Fruit fly (Drosophila melanogaster) whole organism, embryonic: Measurements from ENCODE around the gene RpS14a.

Experiments
- BEAF-32 ChIP-seq: fragments of 200-800 bp; sonication (Bioruptor generic); optimal IDR thresholded peaks from 3 replicates; lab custom pipeline; 2017; ENCODE audit warnings: missing biosample characterization, missing genetic modification characterization, mild to moderate bottlenecking, moderate library complexity, missing genetic modification reagents
- CG11504 ChIP-seq: fragments of 200-800 bp; sonication (Bioruptor generic); optimal IDR thresholded peaks from 3 replicates; lab custom pipeline; 2019; ENCODE audit warnings: missing biosample characterization, mild to moderate bottlenecking, missing genetic modification characterization, moderate library complexity
- CG12155 ChIP-seq: fragments of 200-800 bp; sonication (Bioruptor generic); optimal IDR thresholded peaks from 3 replicates; lab custom pipeline; 2016; ENCODE audit warnings: missing biosample characterization, missing genetic modification characterization
- CG13296 ChIP-seq: fragments of 200-800 bp; sonication (Bioruptor generic); optimal IDR thresholded peaks from 3 replicates; lab custom pipeline; 2018; ENCODE audit warnings: missing biosample characterization, mild to moderate bottlenecking, missing genetic modification characterization
- CG17186 ChIP-seq: fragments of 200-800 bp; sonication (Bioruptor generic); optimal IDR thresholded peaks from 3 replicates; lab custom pipeline; 2017; ENCODE audit warnings: missing biosample characterization, missing genetic modification reagents, missing genetic modification characterization
- CG17328 ChIP-seq: fragments of 200-800 bp; sonication (Bioruptor generic); IDR thresholded peaks from 2 replicates; pipeline ENCODE4 v1.3.6; 2022; ENCODE audit warnings: missing biosample characterization, missing genetic modification characterization
- CG17802 ChIP-seq: fragments of 200-800 bp; sonication (Bioruptor generic); optimal IDR thresholded peaks from 2 replicates; lab custom pipeline; 2018; ENCODE audit warnings: missing biosample characterization, mild to moderate bottlenecking, missing genetic modification characterization, moderate library complexity
- CG18011 ChIP-seq: fragments of 200-800 bp; sonication (Bioruptor generic); optimal IDR thresholded peaks from 2 replicates; lab custom pipeline; 2017; ENCODE audit warnings: missing biosample characterization, missing genetic modification characterization, mild to moderate bottlenecking, moderate library complexity, missing genotype
- CG1832 ChIP-seq: fragments of 200-800 bp; sonication (Bioruptor generic); optimal IDR thresholded peaks from 2 replicates; lab custom pipeline; 2017; ENCODE audit warnings: missing biosample characterization, mild to moderate bottlenecking, missing genetic modification characterization, inconsistent platforms
- CG2712 ChIP-seq: fragments of 200-800 bp; optimal IDR thresholded peaks from 3 replicates; lab custom pipeline; 2019; ENCODE audit warnings: missing biosample characterization, mild to moderate bottlenecking, missing genetic modification characterization, moderate library complexity
- CG31224 ChIP-seq: fragments of 200-800 bp; sonication (Bioruptor generic); IDR thresholded peaks from 2 replicates; pipeline ENCODE4 v1.3.6; 2022; ENCODE audit warnings: missing biosample characterization, missing genetic modification characterization
- CG31365 ChIP-seq: fragments of 200-800 bp; sonication (Bioruptor generic); optimal IDR thresholded peaks from 2 replicates; lab custom pipeline; 2018; ENCODE audit warnings: missing biosample characterization, mild to moderate bottlenecking, missing genetic modification characterization
- CG34376 ChIP-seq: fragments of 200-800 bp; sonication (Bioruptor generic); optimal IDR thresholded peaks from 2 replicates; lab custom pipeline; 2018; ENCODE audit warnings: missing biosample characterization, mild to moderate bottlenecking, missing genetic modification characterization
- CG4360 ChIP-seq: fragments of 200-800 bp; sonication (Bioruptor generic); IDR thresholded peaks from 2 replicates; pipeline ENCODE4 v1.3.6; 2022; ENCODE audit warnings: missing biosample characterization, missing genetic modification characterization
- CG4707 ChIP-seq: fragments of 200-800 bp; sonication (Bioruptor generic); optimal IDR thresholded peaks from 2 replicates; lab custom pipeline; 2018; ENCODE audit warnings: missing biosample characterization, mild to moderate bottlenecking, missing genetic modification characterization, moderate library complexity
- CG6654 ChIP-seq: fragments of 200-800 bp; sonication (Bioruptor generic); optimal IDR thresholded peaks from 2 replicates; lab custom pipeline; 2017; ENCODE audit warnings: missing biosample characterization, mild to moderate bottlenecking, missing genetic modification characterization
- CG7987 ChIP-seq: fragments of 200-800 bp; sonication (Bioruptor generic); optimal IDR thresholded peaks from 2 replicates; lab custom pipeline; 2018; ENCODE audit warnings: missing biosample characterization, mild to moderate bottlenecking, missing genetic modification characterization, moderate library complexity
- CG9727 ChIP-seq: fragments of 200-800 bp; sonication (Bioruptor generic); optimal IDR thresholded peaks from 3 replicates; lab custom pipeline; 2017; ENCODE audit warnings: missing biosample characterization, mild to moderate bottlenecking, missing genetic modification characterization
- CG9797 ChIP-seq: fragments of 200-800 bp; sonication (Bioruptor generic); optimal IDR thresholded peaks from 3 replicates; lab custom pipeline; 2018; ENCODE audit warnings: missing biosample characterization, mild to moderate bottlenecking, missing genetic modification characterization
- CG9817 ChIP-seq: fragments of 200-800 bp; sonication (Bioruptor generic); optimal IDR thresholded peaks from 2 replicates; lab custom pipeline; 2018; ENCODE audit warnings: missing biosample characterization, mild to moderate bottlenecking, missing genetic modification characterization, moderate library complexity
- Dll ChIP-seq: fragments of 200-800 bp; sonication (Bioruptor generic); IDR thresholded peaks from 4 replicates; pipeline ENCODE4 v1.3.6; 2022; ENCODE audit warnings: missing biosample characterization, missing genetic modification characterization; ENCODE audit not compliant: partially characterized antibody
- Doc3 ChIP-seq: fragments of 200-800 bp; sonication (Bioruptor generic); IDR thresholded peaks from 3 replicates; pipeline ENCODE4 v1.3.6; 2022; ENCODE audit warnings: missing biosample characterization, missing genetic modification characterization; ENCODE audit not compliant: partially characterized antibody
- Gsc ChIP-seq: fragments of 200-800 bp; sonication (Bioruptor generic); IDR thresholded peaks from 2 replicates; pipeline ENCODE4 v1.3.6; 2022; ENCODE audit warnings: missing biosample characterization, missing genetic modification characterization
- H15 ChIP-seq: fragments of 200-800 bp; sonication (Bioruptor generic); IDR thresholded peaks from 3 replicates; pipeline ENCODE4 v1.3.6; 2022; ENCODE audit warnings: missing biosample characterization, missing genetic modification characterization
- H2.0 ChIP-seq: fragments of 200-800 bp; sonication (Bioruptor generic); IDR thresholded peaks from 2 replicates; pipeline ENCODE4 v1.3.6; 2022; ENCODE audit warnings: missing biosample characterization, missing genetic modification characterization
- Hr51 ChIP-seq, 2 experiments: fragments of 200-800 bp; sonication (Bioruptor generic); optimal IDR thresholded peaks; 2 replicates in 1 of 2; 3 replicates in 1 of 2; lab custom pipeline; 2016 to 2018; ENCODE audit warnings: missing biosample characterization in 2 of 2, missing genetic modification characterization in 2 of 2, mild to moderate bottlenecking in 1 of 2, moderate library complexity in 1 of 2
- MBD-R2 ChIP-seq: fragments of 200-800 bp; sonication (Bioruptor generic); IDR thresholded peaks from 2 replicates; pipeline ENCODE4 v1.3.6; 2022; ENCODE audit warnings: missing biosample characterization, missing genetic modification characterization
- Med ChIP-seq: fragments of 200-800 bp; sonication (Bioruptor generic); peaks from one replicate; lab custom pipeline; 2016; ENCODE audit warnings: missing biosample characterization, missing genetic modification characterization, mild to moderate bottlenecking, inconsistent platforms, moderate library complexity
- NfI ChIP-seq: fragments of 200-800 bp; sonication (Bioruptor generic); optimal IDR thresholded peaks from 3 replicates; lab custom pipeline; 2018; ENCODE audit warnings: missing biosample characterization, mild to moderate bottlenecking, missing genetic modification characterization, moderate library complexity
- Stat92E ChIP-seq, 3 experiments: fragments of >200 bp in 2 of 3; fragments of 200-800 bp in 1 of 3; sonication (Bioruptor generic) in 1 of 3; optimal IDR thresholded peaks; 2 replicates each; lab custom pipeline; 2017 to 2019; ENCODE audit warnings: missing biosample characterization in 3 of 3, missing genetic modification characterization in 3 of 3, mild to moderate bottlenecking in 1 of 3, moderate library complexity in 1 of 3
- Vsx1 ChIP-seq: fragments of 200-800 bp; sonication (Bioruptor generic); optimal IDR thresholded peaks from 2 replicates; lab custom pipeline; 2017; ENCODE audit warnings: missing biosample characterization, mild to moderate bottlenecking, missing genetic modification characterization, missing genetic modification reagents
- ab ChIP-seq: fragments of 200-800 bp; sonication (Bioruptor generic); optimal IDR thresholded peaks from 2 replicates; lab custom pipeline; 2016; ENCODE audit warnings: missing biosample characterization, missing genetic modification characterization
- ap ChIP-seq: fragments of 200-800 bp; sonication (Bioruptor generic); IDR thresholded peaks from 2 replicates; pipeline ENCODE4 v1.3.6; 2022; ENCODE audit warnings: missing biosample characterization, missing genetic modification characterization
- bbx ChIP-seq: fragments of 200-800 bp; sonication (Bioruptor generic); IDR thresholded peaks from 2 replicates; pipeline ENCODE4 v1.3.6; 2022; ENCODE audit warnings: missing biosample characterization, missing genetic modification characterization; ENCODE audit not compliant: partially characterized antibody
- gce ChIP-seq: fragments of 200-800 bp; sonication (Bioruptor generic); IDR thresholded peaks from 3 replicates; pipeline ENCODE4 v1.3.6; 2022; ENCODE audit warnings: missing biosample characterization, missing genetic modification characterization
- her ChIP-seq: fragments of 200-800 bp; sonication (Bioruptor generic); optimal IDR thresholded peaks from 2 replicates; lab custom pipeline; 2016; ENCODE audit warnings: missing biosample characterization, missing genetic modification characterization
- inv ChIP-seq: fragments of 200-800 bp; sonication (Bioruptor generic); IDR thresholded peaks from 2 replicates; pipeline ENCODE4 v1.3.6; 2022; ENCODE audit warnings: missing biosample characterization, missing genetic modification characterization; ENCODE audit not compliant: partially characterized antibody
- mirr ChIP-seq: fragments of 200-800 bp; sonication (Bioruptor generic); optimal IDR thresholded peaks from 3 replicates; lab custom pipeline; 2018; ENCODE audit warnings: missing biosample characterization, mild to moderate bottlenecking, missing genetic modification characterization
- nerfin-2 ChIP-seq: fragments of 200-800 bp; sonication (Bioruptor generic); IDR thresholded peaks from 2 replicates; pipeline ENCODE4 v1.3.6; 2022; ENCODE audit warnings: missing biosample characterization, missing genetic modification characterization; ENCODE audit not compliant: partially characterized antibody
- org-1 ChIP-seq: fragments of 200-800 bp; sonication (Bioruptor generic); optimal IDR thresholded peaks from 2 replicates; lab custom pipeline; 2017; ENCODE audit warnings: missing biosample characterization, missing genetic modification characterization
- pan ChIP-seq, 4 experiments: fragments of >200 bp in 3 of 4; fragments of 200-800 bp in 1 of 4; sonication (Bioruptor generic) in 1 of 4; optimal IDR thresholded peaks in 3 of 4; IDR thresholded peaks in 1 of 4; 2 replicates each; pipeline versions ENCODE4 v1.3.6 to Lab custom; 2017 to 2022; ENCODE audit warnings: missing biosample characterization in 2 of 4, missing genetic modification characterization in 2 of 4, mixed read lengths in 1 of 4
- sc ChIP-seq, 3 experiments: fragments of >200 bp in 2 of 3; fragments of 200-800 bp in 1 of 3; sonication (Bioruptor generic) in 1 of 3; optimal IDR thresholded peaks; 2 replicates in 2 of 3; 3 replicates in 1 of 3; lab custom pipeline; 2017; ENCODE audit warnings: mild to moderate bottlenecking in 1 of 3, missing biosample characterization in 1 of 3, missing genetic modification characterization in 1 of 3, missing genetic modification reagents in 1 of 3
- sens-2 ChIP-seq: fragments of 200-800 bp; sonication (Bioruptor generic); IDR thresholded peaks from 2 replicates; pipeline ENCODE4 v1.3.6; 2022; ENCODE audit warnings: missing biosample characterization, missing genetic modification characterization
- tap ChIP-seq: fragments of 200-800 bp; optimal IDR thresholded peaks from 3 replicates; lab custom pipeline; 2019; ENCODE audit warnings: missing biosample characterization, mild to moderate bottlenecking, missing genetic modification characterization, moderate library complexity
- unpg ChIP-seq: fragments of 200-800 bp; sonication (Bioruptor generic); optimal IDR thresholded peaks from 3 replicates; lab custom pipeline; 2018; ENCODE audit warnings: missing biosample characterization, mild to moderate bottlenecking, missing genetic modification characterization, moderate library complexity

RpS14a gene

dm6 chrX:7930236-7931027, 3.1 kb upstream of the RpS14a start (continued):
- TF ChIP-seq ab (GFP tag; lab: Kevin White, UChicago), result no peak
- no peak for TF ChIP-seq CG31224 (GFP tag; lab: Robert Waterston, UW)
- TF ChIP-seq CG1832 (GFP tag; lab: Kevin White, UChicago), result peak; percentile 6
- TF ChIP-seq Dll (GFP tag; lab: Robert Waterston, UW), result no peak; the same call in 3 of the 4 replicates
- TF ChIP-seq CG6654, result no peak
- TF ChIP-seq Gsc (GFP tag; lab: Robert Waterston, UW), result no peak
- TF ChIP-seq Doc3 (GFP tag; lab: Robert Waterston, UW), result no peak; the same call in 2 of the 3 replicates
- TF ChIP-seq CG17328 (GFP tag; lab: Robert Waterston, UW), result no peak
- TF ChIP-seq MBD-R2, result no peak
- TF ChIP-seq org-1, result no peak
- TF ChIP-seq inv (GFP tag; lab: Robert Waterston, UW), result no peak
- TF ChIP-seq gce (GFP tag; lab: Robert Waterston, UW), result no peak

- TF ChIP-seq H15 (GFP tag; lab: Robert Waterston, UW), result no peak
- no peak for TF ChIP-seq CG9817 (tag; lab: Kevin White, UChicago)
- TF ChIP-seq CG18011 (GFP tag; lab: Kevin White, UChicago), result no peak
- no peak for TF ChIP-seq CG7987 (GFP tag; lab: Kevin White, UChicago)
- no peak for TF ChIP-seq NfI (GFP tag; lab: Kevin White, UChicago)
- peak; percentile 37 for TF ChIP-seq CG34376 (GFP tag; lab: Kevin White, UChicago)
- no peak for TF ChIP-seq mirr (GFP tag; lab: Kevin White, UChicago)
- TF ChIP-seq unpg (GFP tag; lab: Kevin White, UChicago), result no peak
- no peak for TF ChIP-seq ap (GFP tag; lab: Robert Waterston, UW)
- TF ChIP-seq tap (tag; lab: Kevin White, UChicago), result no peak
- no peak for TF ChIP-seq Hr51 (GFP tag; optimal IDR thresholded peaks at IDR 0.05; lab: Kevin White, UChicago)
- TF ChIP-seq bbx, result peak; percentile 94
- TF ChIP-seq sc (optimal IDR thresholded peaks at IDR 0.05; lab: Kevin White, UChicago), result no peak
- TF ChIP-seq sc (GFP tag; optimal IDR thresholded peaks at IDR 0.05; lab: Kevin White, UChicago), result no peak
- TF ChIP-seq H2.0 (GFP tag; lab: Robert Waterston, UW), result no peak
- no peak for TF ChIP-seq CG9797 (GFP tag; lab: Kevin White, UChicago)
- TF ChIP-seq pan (optimal IDR thresholded peaks at IDR 0.05; lab: Kevin White, UChicago), result no peak
- TF ChIP-seq pan (GFP tag; optimal IDR thresholded peaks at IDR 0.05 in 1 of 2, IDR thresholded peaks at IDR 0.05 in 1 of 2), result no peak
- no peak for TF ChIP-seq CG17186 (GFP tag; lab: Kevin White, UChicago)
- peak; percentile 59; the same call in 1 of the 2 replicates for TF ChIP-seq nerfin-2
- no peak for TF ChIP-seq CG4707 (GFP tag; lab: Kevin White, UChicago)
- TF ChIP-seq Stat92E (GFP tag; optimal IDR thresholded peaks at IDR 0.05; lab: Kevin White, UChicago), result no peak
- TF ChIP-seq CG13296 (GFP tag; lab: Kevin White, UChicago), result peak; percentile 42
- TF ChIP-seq CG12155 (GFP tag; lab: Kevin White, UChicago), result no peak
- TF ChIP-seq CG11504 (tag; lab: Kevin White, UChicago), result no peak
- no peak for TF ChIP-seq CG9727 (GFP tag; lab: Kevin White, UChicago)
- no peak for TF ChIP-seq sens-2 (GFP tag; lab: Robert Waterston, UW)
- no peak for TF ChIP-seq CG4360 (GFP tag; lab: Robert Waterston, UW)
- TF ChIP-seq CG17802 (tag; lab: Kevin White, UChicago), result no peak
- no peak for TF ChIP-seq CG2712 (tag; lab: Kevin White, UChicago)
- TF ChIP-seq BEAF-32 (GFP tag; lab: Kevin White, UChicago), result peak; percentile 84
- no peak for TF ChIP-seq CG31365 (tag; lab: Kevin White, UChicago)
- peak; percentile 77 for TF ChIP-seq Med
- no peak for TF ChIP-seq her
- no peak for TF ChIP-seq Vsx1 (GFP tag; lab: Kevin White, UChicago)
Observed at dm6 chrX:7931028-7931549, 2.5 kb upstream of the RpS14a start, which contains the start of gene mahe. mahe (minus strand) TSS chrX:7931382.
